Fruit fly (Drosophila melanogaster) whole organism, prepupa: ENCODE data around the gene SelG.
A peak's percentile ranks its signal among the peaks of the same experiment; 100 is the strongest.

Experiments
- Blimp-1 ChIP-seq: fragments of 200-800 bp; sonication (Bioruptor generic); optimal IDR thresholded peaks from 3 replicates; lab custom pipeline; 2017; ENCODE audit warnings: missing biosample characterization, missing genetic modification characterization, mild to moderate bottlenecking, moderate library complexity, missing genetic modification reagents
- CG10631 ChIP-seq: fragments of 200-800 bp; sonication (Bioruptor generic); optimal IDR thresholded peaks from 2 replicates; lab custom pipeline; 2016; ENCODE audit warnings: missing biosample characterization, missing genetic modification characterization
- CG10669 ChIP-seq: fragments of 200-800 bp; sonication (Bioruptor generic); optimal IDR thresholded peaks from 3 replicates; lab custom pipeline; 2018; ENCODE audit warnings: missing biosample characterization, mild to moderate bottlenecking, missing genetic modification characterization, moderate library complexity
- CG11294 ChIP-seq: fragments of 200-800 bp; sonication (Bioruptor generic); IDR thresholded peaks from 2 replicates; pipeline ENCODE4 v1.3.6; 2022; ENCODE audit warnings: missing biosample characterization, missing genetic modification characterization
- CG15336 ChIP-seq: fragments of 200-800 bp; sonication (Bioruptor generic); IDR thresholded peaks from 2 replicates; pipeline ENCODE4 v1.3.6; 2022; ENCODE audit warnings: missing biosample characterization, missing genetic modification characterization
- CG3032 ChIP-seq: fragments of 200-800 bp; optimal IDR thresholded peaks from 2 replicates; lab custom pipeline; 2019; ENCODE audit warnings: missing biosample characterization, mild to moderate bottlenecking, missing genetic modification characterization, moderate library complexity
- CG32006 ChIP-seq: fragments of 200-800 bp; sonication (Bioruptor generic); optimal IDR thresholded peaks from 3 replicates; lab custom pipeline; 2017; ENCODE audit warnings: missing biosample characterization, mild to moderate bottlenecking, missing genetic modification characterization
- CG3919 ChIP-seq: fragments of 200-800 bp; sonication (Bioruptor generic); optimal IDR thresholded peaks from 3 replicates; lab custom pipeline; 2016; ENCODE audit warnings: missing biosample characterization, missing genetic modification characterization
- CG6276 ChIP-seq: fragments of 200-800 bp; sonication (Bioruptor generic); optimal IDR thresholded peaks from 2 replicates; lab custom pipeline; 2017; ENCODE audit warnings: missing biosample characterization, mild to moderate bottlenecking, missing genetic modification characterization
- CG6792 ChIP-seq: fragments of 200-800 bp; sonication (Bioruptor generic); optimal IDR thresholded peaks from 3 replicates; lab custom pipeline; 2016; ENCODE audit warnings: missing biosample characterization, missing genetic modification characterization
- CG6808 ChIP-seq: fragments of 200-800 bp; sonication (Bioruptor generic); optimal IDR thresholded peaks from 3 replicates; lab custom pipeline; 2017; ENCODE audit warnings: missing biosample characterization, missing genetic modification characterization, mild to moderate bottlenecking, moderate library complexity, missing genetic modification reagents
- CG6854 ChIP-seq: fragments of 200-800 bp; sonication (Bioruptor generic); optimal IDR thresholded peaks from 2 replicates; lab custom pipeline; 2017; ENCODE audit warnings: missing biosample characterization, mild to moderate bottlenecking, missing genetic modification characterization
- CG7368 ChIP-seq: fragments of 200-800 bp; sonication (Bioruptor generic); optimal IDR thresholded peaks from 3 replicates; lab custom pipeline; 2016; ENCODE audit warnings: missing biosample characterization, missing genetic modification characterization
- CG8119 ChIP-seq: fragments of 200-800 bp; sonication (Bioruptor generic); IDR thresholded peaks from 3 replicates; pipeline ENCODE4 v1.3.6; 2022; ENCODE audit warnings: missing biosample characterization, missing genetic modification characterization
- Eip75B ChIP-seq: fragments of 200-800 bp; sonication (Bioruptor generic); optimal IDR thresholded peaks from 3 replicates; lab custom pipeline; 2016; ENCODE audit warnings: missing biosample characterization, missing genetic modification characterization
- Eip78C ChIP-seq: fragments of 200-800 bp; sonication (Bioruptor generic); peaks from one replicate; lab custom pipeline; 2016; ENCODE audit warnings: missing biosample characterization, missing genetic modification characterization
- Eip93F ChIP-seq: fragments of 200-800 bp; sonication (Bioruptor generic); optimal IDR thresholded peaks from 2 replicates; lab custom pipeline; 2016; ENCODE audit warnings: missing biosample characterization, mild to moderate bottlenecking, missing genetic modification characterization
- Ets96B ChIP-seq: fragments of 200-800 bp; optimal IDR thresholded peaks from 2 replicates; lab custom pipeline; 2019; ENCODE audit warnings: missing biosample characterization, mild to moderate bottlenecking, missing genetic modification characterization, moderate library complexity
- Hr4 ChIP-seq: fragments of 200-800 bp; sonication (Bioruptor generic); optimal IDR thresholded peaks from 3 replicates; lab custom pipeline; 2016; ENCODE audit warnings: missing biosample characterization, missing genetic modification characterization
- Lpt ChIP-seq: fragments of 200-800 bp; sonication (Bioruptor generic); optimal IDR thresholded peaks from 3 replicates; lab custom pipeline; 2016; ENCODE audit warnings: missing biosample characterization, missing genetic modification characterization
- OdsH ChIP-seq: fragments of 200-800 bp; sonication (Bioruptor generic); optimal IDR thresholded peaks from 3 replicates; lab custom pipeline; 2016; ENCODE audit warnings: missing biosample characterization, missing genetic modification characterization
- Sox15 ChIP-seq: fragments of 200-800 bp; sonication (Bioruptor generic); optimal IDR thresholded peaks from 3 replicates; lab custom pipeline; 2016; ENCODE audit warnings: missing biosample characterization, missing genetic modification characterization
- achi ChIP-seq: fragments of 200-800 bp; sonication (Bioruptor generic); optimal IDR thresholded peaks from 3 replicates; lab custom pipeline; 2016; ENCODE audit warnings: missing biosample characterization, missing genetic modification characterization
- cyc ChIP-seq: fragments of 200-800 bp; sonication (Bioruptor generic); optimal IDR thresholded peaks from 3 replicates; lab custom pipeline; 2016; ENCODE audit warnings: missing biosample characterization, missing genetic modification characterization
- eg ChIP-seq: fragments of 200-800 bp; sonication (Bioruptor generic); IDR thresholded peaks from 3 replicates; pipeline ENCODE4 v1.3.6; 2022; ENCODE audit warnings: missing biosample characterization, missing genetic modification characterization
- esn ChIP-seq: fragments of 200-800 bp; sonication (Bioruptor generic); optimal IDR thresholded peaks from 2 replicates; lab custom pipeline; 2016; ENCODE audit warnings: missing biosample characterization, mild to moderate bottlenecking, missing genetic modification characterization, moderate library complexity
- fd85E ChIP-seq: fragments of 200-800 bp; sonication (Bioruptor generic); optimal IDR thresholded peaks from 3 replicates; lab custom pipeline; 2016; ENCODE audit warnings: missing biosample characterization, missing genetic modification characterization
- fkh ChIP-seq: fragments of 200-800 bp; sonication (Bioruptor generic); optimal IDR thresholded peaks from 3 replicates; lab custom pipeline; 2017; ENCODE audit warnings: missing biosample characterization, mild to moderate bottlenecking, missing genetic modification characterization, moderate library complexity
- pdm3 ChIP-seq: fragments of 200-800 bp; sonication (Bioruptor generic); optimal IDR thresholded peaks from 3 replicates; lab custom pipeline; 2016; ENCODE audit warnings: missing biosample characterization, missing genetic modification characterization
- spab ChIP-seq: fragments of 200-800 bp; sonication (Bioruptor generic); optimal IDR thresholded peaks from 2 replicates; lab custom pipeline; 2017; ENCODE audit warnings: missing biosample characterization, mild to moderate bottlenecking, missing genetic modification characterization, missing genetic modification reagents
- ss ChIP-seq, 2 experiments: fragments of 200-800 bp; sonication (Bioruptor generic); optimal IDR thresholded peaks; 2 replicates in 1 of 2; 3 replicates in 1 of 2; lab custom pipeline; 2017 to 2018; ENCODE audit warnings: mild to moderate bottlenecking in 2 of 2, missing biosample characterization in 2 of 2, missing genetic modification characterization in 2 of 2, moderate library complexity in 1 of 2
- svp ChIP-seq: fragments of 200-800 bp; sonication (Bioruptor generic); peaks from one replicate; lab custom pipeline; 2016; ENCODE audit warnings: missing biosample characterization, missing genetic modification characterization
- vri ChIP-seq: fragments of 200-800 bp; sonication (Bioruptor generic); optimal IDR thresholded peaks from 3 replicates; lab custom pipeline; 2016; ENCODE audit warnings: missing biosample characterization, mild to moderate bottlenecking, missing genetic modification characterization

SelG gene

DNA sequence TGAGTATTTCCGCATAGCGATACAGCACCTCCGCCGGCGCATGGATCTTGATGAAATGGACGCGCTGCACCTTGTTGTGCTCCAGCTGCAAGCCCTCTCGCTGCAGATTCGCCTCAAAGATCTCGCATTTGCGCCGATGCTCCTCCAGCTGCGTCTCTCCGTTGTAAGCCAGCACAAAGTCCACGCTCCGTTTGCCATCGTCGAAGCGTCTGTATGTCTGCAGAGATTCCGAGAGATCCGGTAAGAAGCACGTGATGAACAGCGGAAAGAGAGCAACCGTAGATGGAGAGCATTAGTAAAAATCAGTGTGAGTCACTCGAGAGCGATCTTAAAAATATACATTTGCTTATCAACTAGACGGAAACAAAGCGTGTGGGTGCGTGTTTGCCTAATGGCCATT, 5.4 kb upstream of the SelG start:
- TF ChIP-seq pdm3 (GFP tag; lab: Kevin White, UChicago) (no peak), fkh (GFP tag; lab: Kevin White, UChicago) (no peak), achi (GFP tag; lab: Kevin White, UChicago) (no peak), Sox15 (GFP tag; lab: Kevin White, UChicago) (no peak), CG7368 (GFP tag; lab: Kevin White, UChicago) (no peak), CG6808 (GFP tag; lab: Kevin White, UChicago) (peak; percentile 44), Hr4 (GFP tag; lab: Kevin White, UChicago) (no peak), CG6276 (GFP tag; lab: Kevin White, UChicago) (peak; percentile 5), ss (GFP tag; optimal IDR thresholded peaks at IDR 0.05; lab: Kevin White, UChicago) (peak; percentile 44 to 58)

dm6 chrX:11882447-11882846, 4.6 kb upstream of the SelG start:
- TF ChIP-seq Hr4 (GFP tag; lab: Kevin White, UChicago) (peak; percentile 25), eg (GFP tag; lab: Robert Waterston, UW) (peak; percentile 35; the same call in 1 of the 3 replicates), achi (GFP tag; lab: Kevin White, UChicago) (peak; percentile 10), CG10669 (GFP tag; lab: Kevin White, UChicago) (peak; percentile 36), Ets96B (tag; lab: Kevin White, UChicago) (peak; percentile 16), spab (GFP tag; lab: Kevin White, UChicago) (no peak), CG6792 (GFP tag; lab: Kevin White, UChicago) (peak; percentile 25), CG32006 (GFP tag; lab: Kevin White, UChicago) (peak; percentile 49), fd85E (GFP tag; lab: Kevin White, UChicago) (no peak), CG3919 (GFP tag; lab: Kevin White, UChicago) (peak; percentile 42), pdm3 (GFP tag; lab: Kevin White, UChicago) (peak; percentile 31), CG8119 (GFP tag; lab: Robert Waterston, UW) (0 out of 3 replicates have a peak, but pooled peaks have one; percentile 30), Eip93F (no peak), cyc (GFP tag; lab: Kevin White, UChicago) (no peak), OdsH (GFP tag; lab: Kevin White, UChicago) (peak; percentile 33), CG10631 (GFP tag; lab: Kevin White, UChicago) (peak; percentile 19), Eip78C (GFP tag; lab: Kevin White, UChicago) (peak; percentile 81), CG3032 (tag; lab: Kevin White, UChicago) (peak; percentile 22), svp (GFP tag; lab: Kevin White, UChicago) (peak; percentile 44)

DNA sequence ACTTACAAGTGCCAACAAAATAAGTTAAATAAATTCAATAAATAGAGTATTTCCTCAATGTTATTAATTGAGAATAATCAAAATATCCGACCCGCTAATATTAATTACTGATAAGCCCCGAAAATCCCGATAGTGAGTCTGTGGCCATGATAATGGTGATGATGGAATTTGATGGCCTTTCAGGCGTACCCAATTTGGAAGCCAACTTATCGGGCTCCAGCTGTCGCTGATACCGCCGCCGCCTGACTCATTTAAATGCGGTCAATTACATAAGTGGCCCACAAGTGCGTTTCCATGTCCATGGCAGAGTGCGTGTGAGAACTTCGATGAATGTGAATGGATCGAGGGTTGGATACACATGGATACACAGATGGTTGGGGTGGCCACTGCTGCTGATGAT, 3.0 kb upstream of the SelG start:
- TF ChIP-seq vri (GFP tag; lab: Kevin White, UChicago) (peak; percentile 53), CG6854 (no peak)

DNA sequence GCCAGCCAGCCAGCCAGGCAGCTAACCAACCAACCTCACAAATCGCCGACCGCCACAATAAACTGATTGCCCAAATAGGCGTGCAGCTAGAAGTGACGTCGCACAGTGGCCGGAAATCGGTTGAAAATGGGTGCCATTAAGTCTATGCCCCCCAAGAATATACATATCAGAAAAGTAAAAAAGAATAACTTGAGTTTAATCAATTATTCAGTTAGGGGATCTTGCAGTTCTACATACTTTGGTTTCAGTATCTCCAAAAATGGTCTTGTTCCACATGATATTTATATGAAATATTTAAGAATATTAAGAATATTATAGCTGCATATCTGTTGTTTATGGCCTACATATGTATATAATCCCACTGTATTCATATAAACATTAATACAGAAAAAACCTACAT, 1.7 kb upstream of the SelG start:
- TF ChIP-seq Hr4 (GFP tag; lab: Kevin White, UChicago) (peak; percentile 22), CG32006 (GFP tag; lab: Kevin White, UChicago) (peak; percentile 52), fkh (GFP tag; lab: Kevin White, UChicago) (no peak), Lpt (GFP tag; lab: Kevin White, UChicago) (no peak), Eip78C (GFP tag; lab: Kevin White, UChicago) (peak; percentile 21), CG8119 (GFP tag; lab: Robert Waterston, UW) (peak; percentile 43; the same call in 1 of the 3 replicates), CG15336 (GFP tag; lab: Robert Waterston, UW) (peak; percentile 31; the same call in 1 of the 2 replicates)

DNA sequence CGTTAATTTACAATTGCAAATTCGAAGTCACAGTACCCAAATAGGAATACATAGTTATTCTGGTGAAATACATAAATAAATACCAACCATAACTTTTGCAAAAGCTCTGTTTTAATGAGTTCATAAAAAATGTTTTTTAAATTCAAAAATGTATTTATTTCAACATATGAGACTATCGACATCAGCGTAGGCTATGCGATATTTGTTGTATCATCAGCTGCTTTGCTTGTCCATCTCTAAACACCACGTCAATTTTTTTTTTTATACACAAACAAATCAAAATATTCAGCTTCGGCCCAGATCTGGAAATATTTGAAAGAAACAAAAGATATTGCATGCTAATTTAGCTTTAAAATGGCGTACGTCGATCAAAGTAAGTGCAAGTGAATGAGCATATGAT, 1.1 kb downstream of the SelG start, which contains the start of gene CG1840:
CG1840 (plus strand) TSS at position 211 of the 400 bp plus-strand sequence.
- TF ChIP-seq esn (GFP tag; lab: Kevin White, UChicago) (peak; percentile 35), CG11294 (GFP tag; lab: Robert Waterston, UW) (no peak), Eip75B (no peak), Blimp-1 (GFP tag; lab: Kevin White, UChicago) (no peak), cyc (GFP tag; lab: Kevin White, UChicago) (peak; percentile 5), Eip78C (GFP tag; lab: Kevin White, UChicago) (peak; percentile 40)
